Fruit fly (Drosophila melanogaster) whole organism, pupa: ENCODE measurements around the gene CG3842.

ENCODE experiments used
- CG10348 ChIP-seq: fragments of 200-800 bp; sonication (Bioruptor generic); IDR thresholded peaks from 2 replicates; pipeline ENCODE4 v1.3.6; 2022; ENCODE audit warnings: missing biosample characterization, missing genetic modification characterization
- CG17806 ChIP-seq: fragments of 200-800 bp; sonication (Bioruptor generic); optimal IDR thresholded peaks from 2 replicates; lab custom pipeline; 2018; ENCODE audit warnings: missing biosample characterization, mild to moderate bottlenecking, missing genetic modification characterization, moderate library complexity
- CG8301 ChIP-seq: fragments of 200-800 bp; sonication (Bioruptor generic); optimal IDR thresholded peaks from 2 replicates; lab custom pipeline; 2018; ENCODE audit warnings: missing biosample characterization, mild to moderate bottlenecking, missing genetic modification characterization
- D1 ChIP-seq: fragments of 200-800 bp; sonication (Bioruptor generic); optimal IDR thresholded peaks from 2 replicates; lab custom pipeline; 2018; ENCODE audit warnings: missing biosample characterization, mild to moderate bottlenecking, missing genetic modification characterization, moderate library complexity
- EcR ChIP-seq: fragments of 200-800 bp; sonication (Bioruptor generic); optimal IDR thresholded peaks from 3 replicates; lab custom pipeline; 2019; ENCODE audit warnings: missing biosample characterization, missing genetic modification characterization, mild to moderate bottlenecking, moderate library complexity, missing genetic modification reagents
- Ets98B ChIP-seq: fragments of 200-800 bp; sonication (Bioruptor generic); IDR thresholded peaks from 2 replicates; pipeline ENCODE4 v1.3.6; 2022; ENCODE audit warnings: missing biosample characterization, missing genetic modification characterization
- Pif1A ChIP-seq: fragments of 200-800 bp; sonication (Bioruptor generic); optimal IDR thresholded peaks from 3 replicates; lab custom pipeline; 2016; ENCODE audit warnings: missing biosample characterization, missing genetic modification characterization
- Snoo ChIP-seq: fragments of 200-800 bp; sonication (Bioruptor generic); optimal IDR thresholded peaks from 3 replicates; lab custom pipeline; 2017; ENCODE audit warnings: missing biosample characterization, mild to moderate bottlenecking, missing genetic modification characterization, inconsistent platforms
- fd96Ca ChIP-seq: fragments of 200-800 bp; sonication (Bioruptor generic); IDR thresholded peaks from 3 replicates; pipeline ENCODE4 v1.3.6; 2022; ENCODE audit warnings: missing biosample characterization, missing genetic modification characterization
- gl ChIP-seq: fragments of 200-800 bp; sonication (Bioruptor generic); optimal IDR thresholded peaks from 2 replicates; lab custom pipeline; 2018; ENCODE audit warnings: missing biosample characterization, mild to moderate bottlenecking, missing genetic modification characterization

dm6 chrX:6357456-6358007, 20.0 kb downstream of the CG3842 start:
- TF ChIP-seq Pif1A (GFP tag; lab: Kevin White, UChicago): no peak
- TF ChIP-seq Snoo: no peak
- no peak for TF ChIP-seq EcR (GFP tag; lab: Kevin White, UChicago)
- no peak for TF ChIP-seq D1
- peak; percentile 45; the same call in 1 of the 2 replicates for TF ChIP-seq Ets98B (GFP tag; lab: Robert Waterston, UW)
- no peak for TF ChIP-seq CG17806
- TF ChIP-seq CG10348 (GFP tag; lab: Robert Waterston, UW): no peak
- no peak for TF ChIP-seq CG8301 (tag; lab: Kevin White, UChicago)
- TF ChIP-seq gl (tag; lab: Kevin White, UChicago): no peak
- TF ChIP-seq fd96Ca (GFP tag; lab: Robert Waterston, UW): no peak; the same call in 2 of the 3 replicates
